Worm (Caenorhabditis elegans): Measurements from ENCODE around the gene F58A4.1.
A peak's percentile ranks its signal among the peaks of the same experiment; 100 is the strongest.

- TF ChIP-seq zag-1 (tag; optimal IDR thresholded peaks at IDR 0.05) (peak; percentile 80), nhr-25 (tag; optimal IDR thresholded peaks at IDR 0.05) (peak; percentile 93)
Measured at ce11 chrIII:9619079-9619761, 21.0 kb downstream of the F58A4.1 start, which contains the start of gene hlh-11.

Data from whole organism, L2 larva.